Fruit fly (Drosophila melanogaster): Measurements from ENCODE around the gene mesh.

mesh gene

dm6 chr3R:31134056-31134455 is 61.5 kb downstream of the mesh start, which contains the start of gene Gycbeta100B (continued):
- 0 out of 2 replicates have a peak, but pooled peaks have one; percentile 18 for TF ChIP-seq bowl (GFP tag; IDR thresholded peaks at IDR 0.05)
- no peak for TF ChIP-seq Atf6 (GFP tag; IDR thresholded peaks at IDR 0.05)
- TF ChIP-seq Antp (GFP tag; optimal IDR thresholded peaks at IDR 0.05), result peak; percentile 1
- no peak for TF ChIP-seq sens-2 (GFP tag; IDR thresholded peaks at IDR 0.05)
- no peak for TF ChIP-seq cato (GFP tag; optimal IDR thresholded peaks at IDR 0.05; ENCODE audit: borderline replicate concordance)
- no peak for TF ChIP-seq CG1647 (GFP tag; optimal IDR thresholded peaks at IDR 0.05)
- TF ChIP-seq CG17912 (GFP tag; optimal IDR thresholded peaks at IDR 0.05), result peak; percentile 23
- peak; percentile 15; the same call in 1 of the 2 replicates for TF ChIP-seq lmd (GFP tag; IDR thresholded peaks at IDR 0.05)
- peak; percentile 13 for TF ChIP-seq CG12659 (GFP tag; optimal IDR thresholded peaks at IDR 0.05)
- TF ChIP-seq hth (optimal IDR thresholded peaks at IDR 0.05), result no peak
- TF ChIP-seq Ptx1 (GFP tag; IDR thresholded peaks at IDR 0.05), result no peak
- TF ChIP-seq sim (GFP tag; IDR thresholded peaks at IDR 0.05), result no peak
- peak; percentile 60 for TF ChIP-seq Rfx (GFP tag; IDR thresholded peaks at IDR 0.05)
- peak; percentile 21 for TF ChIP-seq grau (tag; optimal IDR thresholded peaks at IDR 0.05)
- TF ChIP-seq CG11085 (GFP tag; IDR thresholded peaks at IDR 0.05), result no peak
- peak; percentile 16 for TF ChIP-seq lilli (GFP tag; optimal IDR thresholded peaks at IDR 0.05)
- 0 out of 2 replicates have a peak, but pooled peaks have one; percentile 9 for TF ChIP-seq CG14441 (GFP tag; IDR thresholded peaks at IDR 0.05)
- TF ChIP-seq shn (GFP tag; optimal IDR thresholded peaks at IDR 0.05), result peak; percentile 1
- TF ChIP-seq Oli (tag; optimal IDR thresholded peaks at IDR 0.05), result peak; percentile 29
- TF ChIP-seq Ets65A (GFP tag), result peak; percentile 44
- TF ChIP-seq CG1832 (GFP tag; optimal IDR thresholded peaks at IDR 0.05), result peak; percentile 39
- TF ChIP-seq dysf (GFP tag; IDR thresholded peaks at IDR 0.05), result peak; percentile 38; the same call in 2 of the 3 replicates
- TF ChIP-seq Xrp1 (GFP tag; IDR thresholded peaks at IDR 0.05), result no peak
- TF ChIP-seq amos (GFP tag; IDR thresholded peaks at IDR 0.05; ENCODE audit: partially characterized antibody), result no peak
- no peak for TF ChIP-seq psq (GFP tag; optimal IDR thresholded peaks at IDR 0.05)
- TF ChIP-seq onecut (GFP tag; IDR thresholded peaks at IDR 0.05), result peak; percentile 64
- no peak for TF ChIP-seq run (tag; optimal IDR thresholded peaks at IDR 0.05)
- 0 out of 3 replicates have a peak, but pooled peaks have one; percentile 11 for TF ChIP-seq Optix (GFP tag; IDR thresholded peaks at IDR 0.05)
- peak; percentile 14 for TF ChIP-seq ewg (GFP tag; optimal IDR thresholded peaks at IDR 0.05)
- TF ChIP-seq hb (GFP tag; IDR thresholded peaks at IDR 0.05; ENCODE audit: partially characterized antibody), result no peak
- no peak for TF ChIP-seq CG2120 (GFP tag; optimal IDR thresholded peaks at IDR 0.05)
- TF ChIP-seq CG6683 (GFP tag; optimal IDR thresholded peaks at IDR 0.05), result peak; percentile 15
- no peak for TF ChIP-seq Usf (GFP tag; optimal IDR thresholded peaks at IDR 0.05)
- no peak for TF ChIP-seq dati (GFP tag; IDR thresholded peaks at IDR 0.05)
- no peak for TF ChIP-seq cas (GFP tag; IDR thresholded peaks at IDR 0.05)
- no peak for TF ChIP-seq Myb (GFP tag; optimal IDR thresholded peaks at IDR 0.05)
- no peak for TF ChIP-seq pho (GFP tag; optimal IDR thresholded peaks at IDR 0.05)
- TF ChIP-seq CG8944 (GFP tag; optimal IDR thresholded peaks at IDR 0.05), result no peak
- TF ChIP-seq Scr (GFP tag; IDR thresholded peaks at IDR 0.05; ENCODE audit: partially characterized antibody), result no peak
- peak; percentile 49 for TF ChIP-seq CG7839 (tag; optimal IDR thresholded peaks at IDR 0.05)
- 0 out of 2 replicates have a peak, but pooled peaks have one; percentile 24 for TF ChIP-seq ro (GFP tag; IDR thresholded peaks at IDR 0.05)
- peak; percentile 56 for TF ChIP-seq B-H2 (GFP tag; optimal IDR thresholded peaks at IDR 0.05)
- no peak for TF ChIP-seq CG4282 (GFP tag; optimal IDR thresholded peaks at IDR 0.05)
- TF ChIP-seq kni (GFP tag; optimal IDR thresholded peaks at IDR 0.05), result no peak
- TF ChIP-seq Fer3 (tag; optimal IDR thresholded peaks at IDR 0.05), result peak; percentile 30
- TF ChIP-seq Camta (GFP tag; optimal IDR thresholded peaks at IDR 0.05), result no peak
- TF ChIP-seq sug (tag; optimal IDR thresholded peaks at IDR 0.05), result peak; percentile 20
- TF ChIP-seq CG6654 (GFP tag; optimal IDR thresholded peaks at IDR 0.05), result peak; percentile 38
- TF ChIP-seq Aef1 (GFP tag; IDR thresholded peaks at IDR 0.05), result 0 out of 3 replicates have a peak, but pooled peaks have one; percentile 17
- TF ChIP-seq CG33213 (GFP tag; optimal IDR thresholded peaks at IDR 0.05), result peak; percentile 7
- no peak for TF ChIP-seq CG14667 (GFP tag; IDR thresholded peaks at IDR 0.05)
- 0 out of 2 replicates have a peak, but pooled peaks have one; percentile 29 for TF ChIP-seq sob (GFP tag; IDR thresholded peaks at IDR 0.05)
